Fruit fly (Drosophila melanogaster): ENCODE results near the gene Gen.

Gen gene

dm6 chr3L:5139312-5139711 lies 12.9 kb downstream of the Gen start, which contains the start of the genes Tcs5 and CHMP2B:
Gene Tcs5, minus strand, starts transcription at chr3L:5139395.
Gene CHMP2B, plus strand, starts transcription at chr3L:5139619.
- peak; percentile 100 for TF ChIP-seq Hr83 (GFP tag; optimal IDR thresholded peaks at IDR 0.05; ENCODE audit: poor library complexity, severe bottlenecking)
- TF ChIP-seq jim (GFP tag; optimal IDR thresholded peaks at IDR 0.05), result peak; percentile 95
- no peak for TF ChIP-seq pan (optimal IDR thresholded peaks at IDR 0.05)
- no peak for TF ChIP-seq Dif (GFP tag; optimal IDR thresholded peaks at IDR 0.05; ENCODE audit: partially characterized antibody)
- TF ChIP-seq sage (GFP tag; optimal IDR thresholded peaks at IDR 0.05), result peak; percentile 99
- TF ChIP-seq rgr (GFP tag; optimal IDR thresholded peaks at IDR 0.05), result peak; percentile 100
- TF ChIP-seq ey (GFP tag; optimal IDR thresholded peaks at IDR 0.05), result peak; percentile 100
- TF ChIP-seq psq (GFP tag; optimal IDR thresholded peaks at IDR 0.05), result peak; percentile 99
- no peak for TF ChIP-seq CrebA (GFP tag; optimal IDR thresholded peaks at IDR 0.05; ENCODE audit: borderline replicate concordance)
- no peak for TF ChIP-seq dl (GFP tag; optimal IDR thresholded peaks at IDR 0.05; ENCODE audit: insufficient read depth in 1 of 2, partially characterized antibody in 2 of 2)
- TF ChIP-seq CG32264 (GFP tag; optimal IDR thresholded peaks at IDR 0.05), result peak; percentile 99
- peak; percentile 98 for TF ChIP-seq dsf (GFP tag; optimal IDR thresholded peaks at IDR 0.05; ENCODE audit: borderline replicate concordance)
- TF ChIP-seq Abd-B (GFP tag; optimal IDR thresholded peaks at IDR 0.05), result no peak
- peak; percentile 97 for TF ChIP-seq Rel (GFP tag; optimal IDR thresholded peaks at IDR 0.05)
- TF ChIP-seq Rel (tag; optimal IDR thresholded peaks at IDR 0.05), result peak; percentile 93
- TF ChIP-seq foxo (GFP tag; optimal IDR thresholded peaks at IDR 0.05), result peak; percentile 98 to 100
- peak; percentile 100 for TF ChIP-seq Sp1 (GFP tag; optimal IDR thresholded peaks at IDR 0.05)
- peak; percentile 96 for TF ChIP-seq Mio (GFP tag; optimal IDR thresholded peaks at IDR 0.05)
- TF ChIP-seq sv (GFP tag; optimal IDR thresholded peaks at IDR 0.05), result peak; percentile 100
- no peak for TF ChIP-seq lola (GFP tag; optimal IDR thresholded peaks at IDR 0.05)
- TF ChIP-seq Myc (optimal IDR thresholded peaks at IDR 0.05), result peak; percentile 59
- TF ChIP-seq woc (GFP tag; optimal IDR thresholded peaks at IDR 0.05), result peak; percentile 96
- no peak for TF ChIP-seq Hr78 (GFP tag; optimal IDR thresholded peaks at IDR 0.05)
- TF ChIP-seq dmrt93B (GFP tag; optimal IDR thresholded peaks at IDR 0.05), result peak; percentile 100
- peak; percentile 100 for TF ChIP-seq br (GFP tag; optimal IDR thresholded peaks at IDR 0.05)
- TF ChIP-seq Vsx2 (GFP tag; optimal IDR thresholded peaks at IDR 0.05; ENCODE audit: partially characterized antibody), result no peak
- peak; percentile 99 for TF ChIP-seq Jra (GFP tag; optimal IDR thresholded peaks at IDR 0.05)
- peak; percentile 100 for TF ChIP-seq CG9705 (GFP tag; optimal IDR thresholded peaks at IDR 0.05)
- no peak for TF ChIP-seq brk (GFP tag; optimal IDR thresholded peaks at IDR 0.05)
- peak; percentile 100 for TF ChIP-seq GATAd (GFP tag; optimal IDR thresholded peaks at IDR 0.05)
- peak; percentile 100 for TF ChIP-seq Hnf4 (GFP tag; optimal IDR thresholded peaks at IDR 0.05)
- TF ChIP-seq fru (GFP tag; optimal IDR thresholded peaks at IDR 0.05), result peak; percentile 100
- TF ChIP-seq N (GFP tag; optimal IDR thresholded peaks at IDR 0.05), result no peak
- TF ChIP-seq HLH106 (tag; optimal IDR thresholded peaks at IDR 0.05), result peak; percentile 100
- TF ChIP-seq Dfd (GFP tag; optimal IDR thresholded peaks at IDR 0.05), result no peak
- TF ChIP-seq tai (GFP tag; optimal IDR thresholded peaks at IDR 0.05), result no peak
- no peak for TF ChIP-seq usp (GFP tag; optimal IDR thresholded peaks at IDR 0.05)
- peak; percentile 100 for TF ChIP-seq OdsH (GFP tag; optimal IDR thresholded peaks at IDR 0.05)
- peak; percentile 100 for TF ChIP-seq h (GFP tag; optimal IDR thresholded peaks at IDR 0.05)

- peak; percentile 13 for TF ChIP-seq Hnf4 (GFP tag; optimal IDR thresholded peaks at IDR 0.05)
- TF ChIP-seq Hr83 (GFP tag; optimal IDR thresholded peaks at IDR 0.05; ENCODE audit: poor library complexity, severe bottlenecking), result peak; percentile 35
- TF ChIP-seq Myc (optimal IDR thresholded peaks at IDR 0.05), result peak; percentile 20
- TF ChIP-seq OdsH (GFP tag; optimal IDR thresholded peaks at IDR 0.05), result no peak
Observed at dm6 chr3L:5136123-5136522, 16.1 kb downstream of the Gen start, which contains the start of the genes CG10674 and CG4611. Gene CG10674, minus strand, starts transcription at chr3L:5136292. Gene CG4611, plus strand, starts transcription at chr3L:5136376.
